Worm (Caenorhabditis elegans) whole organism, L1 larva: ENCODE measurements around the gene K10G4.10.
"Not testable (repeated sequence)": the region's sequence is repeated elsewhere in the genome, so short reads cannot be mapped to it uniquely, and the experiment has no call there.

ENCODE experiments used
- C04F5.9 ChIP-seq: sonication (generic microtip); optimal IDR thresholded peaks from 2 replicates; lab custom pipeline; 2016; ENCODE audit warnings: missing genetic modification characterization, missing compliant biosample characterization
- C34B4.2 ChIP-seq: sonication (generic microtip); optimal IDR thresholded peaks from 2 replicates; lab custom pipeline; 2017; ENCODE audit warnings: mild to moderate bottlenecking, missing genetic modification characterization, missing compliant biosample characterization
- F16B12.6 ChIP-seq: fragments of 150-350 bp; optimal IDR thresholded peaks from 2 replicates; lab custom pipeline; 2014; ENCODE audit warnings: missing biosample characterization, missing genetic modification characterization
- Y116A8C.19 ChIP-seq: sonication (generic microtip); optimal IDR thresholded peaks from 2 replicates; lab custom pipeline; 2016; ENCODE audit warnings: missing compliant biosample characterization, missing genetic modification characterization, borderline replicate concordance
- aha-1 ChIP-seq: fragments of 150-350 bp; optimal IDR thresholded peaks from 2 replicates; lab custom pipeline; 2014; ENCODE audit warnings: missing biosample characterization, missing genetic modification characterization
- ama-1 ChIP-seq: fragments of 150-350 bp; optimal IDR thresholded peaks from 2 replicates; lab custom pipeline; 2014
- blmp-1 ChIP-seq: fragments of 150-350 bp; optimal IDR thresholded peaks from 2 replicates; lab custom pipeline; 2014; ENCODE audit warnings: missing biosample characterization, missing genetic modification characterization
- ceh-8 ChIP-seq: fragments of 200-800 bp; sonication (Bioruptor generic); optimal IDR thresholded peaks from 2 replicates; lab custom pipeline; 2018; ENCODE audit warnings: mild to moderate bottlenecking, missing genetic modification characterization, moderate library complexity, missing compliant biosample characterization
- dpl-1 ChIP-seq, 3 experiments: fragments of 150-350 bp in 2 of 3; sonication (generic microtip) in 1 of 3; optimal IDR thresholded peaks; 2 replicates each; lab custom pipeline; 2014 to 2017; ENCODE audit warnings: missing biosample characterization in 3 of 3, missing genetic modification characterization in 3 of 3, missing genetic modification reagents in 3 of 3
- efl-3 ChIP-seq: fragments of 200-800 bp; sonication (Bioruptor generic); optimal IDR thresholded peaks from 2 replicates; lab custom pipeline; 2018; ENCODE audit warnings: mild to moderate bottlenecking, missing genetic modification characterization, missing compliant biosample characterization
- fkh-10 ChIP-seq: sonication (generic microtip); optimal IDR thresholded peaks from 2 replicates; lab custom pipeline; 2017; ENCODE audit warnings: missing biosample characterization, missing genetic modification reagents, missing genetic modification characterization
- fkh-8 ChIP-seq: sonication (generic microtip); optimal IDR thresholded peaks from 2 replicates; lab custom pipeline; 2016; ENCODE audit warnings: mild to moderate bottlenecking, missing genetic modification characterization, missing compliant biosample characterization
- fos-1 ChIP-seq: fragments of 150-350 bp; optimal IDR thresholded peaks from 2 replicates; lab custom pipeline; 2014; ENCODE audit warnings: missing biosample characterization, missing genetic modification characterization
- irx-1 ChIP-seq: sonication (generic microtip); optimal IDR thresholded peaks from 2 replicates; lab custom pipeline; 2016; ENCODE audit warnings: missing genetic modification characterization, missing compliant biosample characterization
- isw-1 ChIP-seq: fragments of 200-800 bp; sonication (Bioruptor generic); IDR thresholded peaks from 2 replicates; pipeline ENCODE4 v1.3.6; 2022; ENCODE audit warnings: missing genetic modification characterization, missing compliant biosample characterization
- jun-1 ChIP-seq: fragments of 150-350 bp; optimal IDR thresholded peaks from 2 replicates; lab custom pipeline; 2014; ENCODE audit warnings: missing biosample characterization, missing genetic modification reagents, missing genetic modification characterization
- lin-13 ChIP-seq: fragments of 150-350 bp; optimal IDR thresholded peaks from 2 replicates; lab custom pipeline; 2014; ENCODE audit warnings: missing biosample characterization, missing genetic modification reagents, missing genetic modification characterization
- lin-14 ChIP-seq: fragments of 200-800 bp; sonication (Bioruptor generic); optimal IDR thresholded peaks from 2 replicates; lab custom pipeline; 2018; ENCODE audit warnings: mild to moderate bottlenecking, missing genetic modification characterization, moderate library complexity, missing compliant biosample characterization
- lir-3 ChIP-seq: sonication (generic microtip); optimal IDR thresholded peaks from 2 replicates; lab custom pipeline; 2016; ENCODE audit warnings: mild to moderate bottlenecking, missing genetic modification characterization, moderate library complexity, missing compliant biosample characterization; ENCODE audit not compliant: poor library complexity
- lsy-2 ChIP-seq, 2 experiments: fragments of 150-350 bp; optimal IDR thresholded peaks; 2 replicates each; lab custom pipeline; 2014; ENCODE audit warnings: missing biosample characterization in 2 of 2, missing genetic modification characterization in 2 of 2
- mef-2 ChIP-seq: fragments of 150-350 bp; optimal IDR thresholded peaks from 2 replicates; lab custom pipeline; 2014; ENCODE audit warnings: missing biosample characterization, missing genetic modification characterization
- mep-1 ChIP-seq: fragments of 150-350 bp; optimal IDR thresholded peaks from 2 replicates; lab custom pipeline; 2014; ENCODE audit warnings: missing biosample characterization, missing genetic modification characterization
- nhr-12 ChIP-seq: sonication (generic microtip); optimal IDR thresholded peaks from 2 replicates; lab custom pipeline; 2017; ENCODE audit warnings: missing biosample characterization, missing genetic modification characterization
- nhr-20 ChIP-seq: sonication (generic microtip); optimal IDR thresholded peaks from 2 replicates; lab custom pipeline; 2016; ENCODE audit warnings: mild to moderate bottlenecking, missing genetic modification characterization, missing compliant biosample characterization
- nhr-47 ChIP-seq: sonication (generic microtip); optimal IDR thresholded peaks from 2 replicates; lab custom pipeline; 2016; ENCODE audit warnings: mild to moderate bottlenecking, missing genetic modification characterization, moderate library complexity, missing compliant biosample characterization
- nhr-85 ChIP-seq: sonication (generic microtip); peaks from one replicate; lab custom pipeline; 2016; ENCODE audit warnings: missing genetic modification characterization, inconsistent platforms, missing compliant biosample characterization
- pag-3 ChIP-seq: sonication (generic microtip); optimal IDR thresholded peaks from 2 replicates; lab custom pipeline; 2017; ENCODE audit warnings: missing genetic modification characterization, mild to moderate bottlenecking, missing compliant biosample characterization, antibody characterized with exemption, borderline replicate concordance; ENCODE audit not compliant: insufficient read depth
- pax-3 ChIP-seq: fragments of 200-800 bp; sonication (Bioruptor generic); optimal IDR thresholded peaks from 2 replicates; lab custom pipeline; 2018; ENCODE audit warnings: mild to moderate bottlenecking, missing genetic modification characterization, moderate library complexity, missing compliant biosample characterization
- rnt-1 ChIP-seq: sonication (generic microtip); optimal IDR thresholded peaks from 2 replicates; lab custom pipeline; 2016; ENCODE audit warnings: mild to moderate bottlenecking, missing genetic modification characterization, moderate library complexity, missing compliant biosample characterization
- skn-1 ChIP-seq: fragments of 150-350 bp; optimal IDR thresholded peaks from 2 replicates; lab custom pipeline; 2014; ENCODE audit warnings: missing biosample characterization, missing genetic modification characterization
- snpc-4 ChIP-seq: fragments of 150-350 bp; optimal IDR thresholded peaks from 2 replicates; lab custom pipeline; 2014; ENCODE audit warnings: missing biosample characterization, missing genetic modification characterization
- snu-23 ChIP-seq: sonication (generic microtip); optimal IDR thresholded peaks from 2 replicates; lab custom pipeline; 2016; ENCODE audit warnings: missing genetic modification characterization, missing compliant biosample characterization
- sox-4 ChIP-seq: sonication (generic microtip); optimal IDR thresholded peaks from 2 replicates; lab custom pipeline; 2016; ENCODE audit warnings: missing genetic modification characterization, missing compliant biosample characterization
- sup-37 ChIP-seq: fragments of 200-800 bp; sonication (Bioruptor generic); optimal IDR thresholded peaks from 2 replicates; lab custom pipeline; 2018; ENCODE audit warnings: mild to moderate bottlenecking, missing genetic modification characterization, missing compliant biosample characterization
- unc-130 ChIP-seq: fragments of 150-350 bp; optimal IDR thresholded peaks from 2 replicates; lab custom pipeline; 2017; ENCODE audit warnings: missing biosample characterization, missing genetic modification characterization, inconsistent platforms
- vab-15 ChIP-seq: sonication (generic microtip); optimal IDR thresholded peaks from 2 replicates; lab custom pipeline; 2017; ENCODE audit warnings: missing genotype, mild to moderate bottlenecking, missing genetic modification characterization, missing compliant biosample characterization
- zip-4 ChIP-seq: fragments of 200-800 bp; sonication (Bioruptor generic); optimal IDR thresholded peaks from 2 replicates; lab custom pipeline; 2018; ENCODE audit warnings: mild to moderate bottlenecking, missing genetic modification characterization, moderate library complexity, missing compliant biosample characterization
- ztf-4 ChIP-seq: fragments of 150-350 bp; optimal IDR thresholded peaks from 2 replicates; lab custom pipeline; 2014; ENCODE audit warnings: missing biosample characterization, missing genetic modification characterization

Gene K10G4.10

DNA sequence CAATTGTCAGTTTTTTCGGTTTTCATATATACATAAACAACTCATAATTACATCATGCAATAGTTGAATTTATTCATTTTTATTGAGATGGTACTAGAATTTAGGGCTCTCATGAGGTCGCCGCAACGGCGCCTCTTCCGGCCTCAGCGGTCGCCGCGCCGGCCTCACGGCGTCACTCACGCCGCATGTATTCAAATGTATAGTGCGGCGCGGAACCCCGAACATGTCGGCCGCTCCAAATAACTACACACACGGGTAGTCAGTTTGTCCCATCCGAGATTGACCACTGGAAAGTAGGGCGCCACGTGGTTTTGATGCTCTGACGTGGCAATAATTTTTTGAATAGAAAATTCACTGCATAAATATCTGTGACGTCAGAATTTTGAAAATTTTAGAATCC is 15.7 kb upstream of the K10G4.10 start:
- peak; percentile 11 for TF ChIP-seq nhr-85 (tag; lab: Kevin White, UChicago)
- no peak for TF ChIP-seq aha-1 (tag; lab: Kevin White, UChicago)
- TF ChIP-seq, all 84 proteins: peak for 1

DNA sequence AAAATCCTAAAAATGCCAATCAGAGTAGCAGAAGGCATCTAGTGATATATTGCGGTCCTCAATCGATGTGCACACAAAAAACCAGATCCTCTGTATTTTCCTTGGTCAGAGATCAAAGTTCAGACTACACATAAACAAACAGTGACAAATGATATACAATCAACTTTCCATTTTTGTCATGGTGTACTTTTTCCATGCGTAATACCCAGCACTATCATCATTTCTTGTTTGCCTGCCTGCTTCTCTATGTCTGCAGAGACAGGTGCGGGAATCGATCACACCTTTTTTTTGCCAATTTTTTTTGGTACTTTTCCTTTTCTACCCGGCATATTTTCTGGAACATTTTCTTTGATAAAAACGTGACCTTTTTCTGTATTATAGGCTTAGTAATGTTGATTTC is 15.1 kb upstream of the K10G4.10 start:
- TF ChIP-seq F16B12.6 (tag; lab: Kevin White, UChicago): no peak
- no peak for TF ChIP-seq irx-1 (tag; lab: Kevin White, UChicago)
- no peak for TF ChIP-seq vab-15 (tag; lab: Kevin White, UChicago)
- no peak for TF ChIP-seq efl-3 (GFP tag; lab: Kevin White, UChicago)
- TF ChIP-seq rnt-1: no peak
- TF ChIP-seq dpl-1 (GFP tag; optimal IDR thresholded peaks at IDR 0.05; lab: Kevin White, UChicago): no peak
- no peak for TF ChIP-seq ama-1 (lab: Kevin White, UChicago)
- TF ChIP-seq lin-13 (GFP tag; lab: Kevin White, UChicago): no peak
- no peak for TF ChIP-seq fos-1 (tag; lab: Kevin White, UChicago)
- TF ChIP-seq mef-2: no peak
- no peak for TF ChIP-seq snu-23 (GFP tag; lab: Kevin White, UChicago)
- TF ChIP-seq jun-1: no peak
- no peak for TF ChIP-seq sox-4
- TF ChIP-seq pax-3 (tag; lab: Kevin White, UChicago): no peak
- no peak for TF ChIP-seq snpc-4
- no peak for TF ChIP-seq zip-4 (GFP tag; lab: Kevin White, UChicago)
- no peak for TF ChIP-seq lsy-2 (tag; optimal IDR thresholded peaks at IDR 0.05; lab: Kevin White, UChicago)

DNA sequence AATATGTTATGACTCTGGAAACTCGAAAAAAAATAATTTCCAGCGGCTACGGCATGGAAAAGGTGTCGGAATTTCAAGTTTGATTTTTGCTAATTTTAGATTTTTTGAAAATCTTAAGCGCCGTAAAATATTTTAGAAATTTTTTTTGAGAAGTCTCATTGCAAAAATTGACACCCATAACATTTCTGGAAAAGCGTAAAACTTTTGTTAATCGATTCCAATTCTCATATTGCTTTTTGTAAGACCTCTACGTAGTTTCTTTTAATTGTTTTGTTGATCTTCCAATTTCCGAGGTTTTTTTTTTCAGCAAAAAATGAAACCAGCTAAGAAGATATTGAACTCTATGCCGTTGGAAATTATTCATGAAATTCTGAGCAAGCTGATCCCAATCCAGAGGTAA is 14.5 kb upstream of the K10G4.10 start, which contains the start of gene fbxa-85:
fbxa-85 (plus strand) TSS at position 301 of the 400 bp plus-strand sequence.
- TF ChIP-seq nhr-12 (tag; lab: Kevin White, UChicago): no peak
- no peak for TF ChIP-seq lir-3 (tag; lab: Kevin White, UChicago)
- no peak for TF ChIP-seq ceh-8
- TF ChIP-seq Y116A8C.19 (tag; lab: Kevin White, UChicago): no peak
- no peak for TF ChIP-seq mep-1 (tag; lab: Kevin White, UChicago)
- TF ChIP-seq C34B4.2 (tag; lab: Kevin White, UChicago): no peak
- TF ChIP-seq lin-13 (GFP tag; lab: Kevin White, UChicago): no peak
- no peak for TF ChIP-seq lin-14 (GFP tag; lab: Kevin White, UChicago)
- TF ChIP-seq C04F5.9: no peak
- no peak for TF ChIP-seq isw-1
- TF ChIP-seq nhr-47 (tag; lab: Kevin White, UChicago): no peak
- TF ChIP-seq fkh-8 (tag; lab: Kevin White, UChicago): no peak
- no peak for TF ChIP-seq sup-37 (GFP tag; lab: Kevin White, UChicago)
- no peak for TF ChIP-seq blmp-1 (tag; lab: Kevin White, UChicago)
- no peak for TF ChIP-seq nhr-20 (tag; lab: Kevin White, UChicago)
- no peak for TF ChIP-seq pax-3 (tag; lab: Kevin White, UChicago)
- TF ChIP-seq unc-130 (tag; lab: Kevin White, UChicago): no peak
- TF ChIP-seq pag-3: no peak
- no peak for TF ChIP-seq nhr-85 (tag; lab: Kevin White, UChicago)
- TF ChIP-seq rnt-1: no peak

- TF ChIP-seq ztf-4 (no peak), snpc-4 (peak; percentile 24)
Measured at ce11 chrV:17261385-17261784, 12.0 kb upstream of the K10G4.10 start.

DNA sequence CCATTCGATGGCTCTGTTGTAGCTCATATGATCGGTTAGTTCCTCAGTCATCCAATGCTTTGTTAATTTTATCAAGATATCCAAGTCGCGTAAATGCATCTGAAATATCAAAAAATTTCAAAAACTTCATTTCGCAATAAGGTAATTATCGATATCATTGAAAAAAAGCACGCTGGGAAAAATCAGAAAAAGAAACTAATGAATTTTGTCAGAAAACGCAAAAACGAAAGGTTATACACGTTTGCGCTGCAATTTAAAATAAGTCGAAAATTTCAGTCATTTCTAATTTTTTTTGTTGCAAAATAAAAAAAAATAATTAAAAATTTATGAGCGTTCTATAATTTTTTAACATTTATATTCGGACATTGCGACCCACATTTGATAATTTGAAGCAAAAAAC is 8.5 kb upstream of the K10G4.10 start, which contains the start of gene K10G4.3:
K10G4.3 (minus strand) TSS at position 101 of the 400 bp plus-strand sequence.
- TF ChIP-seq fkh-10 (GFP tag; lab: Kevin White, UChicago); mep-1 (tag; lab: Kevin White, UChicago); skn-1 (tag; lab: Kevin White, UChicago): not testable (repeated sequence)
- TF ChIP-seq, all 84 proteins: peak for 0; not testable (repeated sequence) for 84
